Fruit fly (Drosophila melanogaster) whole organism, embryonic: Measurements from ENCODE around the gene CG6923.

Experiments
- CG10147 ChIP-seq: fragments of 200-800 bp; sonication (Bioruptor generic); optimal IDR thresholded peaks from 2 replicates; lab custom pipeline; 2019; ENCODE audit warnings: missing biosample characterization, mild to moderate bottlenecking, missing genetic modification characterization, moderate library complexity
- CG10543 ChIP-seq: fragments of 200-800 bp; sonication (Bioruptor generic); optimal IDR thresholded peaks from 3 replicates; lab custom pipeline; 2017; ENCODE audit warnings: missing biosample characterization, mild to moderate bottlenecking, missing genetic modification characterization, moderate library complexity
- CG11085 ChIP-seq: fragments of 200-800 bp; sonication (Bioruptor generic); IDR thresholded peaks from 2 replicates; pipeline ENCODE4 v1.3.6; 2022; ENCODE audit warnings: missing biosample characterization, missing genetic modification characterization
- CG11247 ChIP-seq: fragments of 200-800 bp; sonication (Bioruptor generic); IDR thresholded peaks from 2 replicates; pipeline ENCODE4 v1.3.6; 2022; ENCODE audit warnings: missing biosample characterization, missing genetic modification characterization
- CG12236 ChIP-seq: fragments of 200-800 bp; sonication (Bioruptor generic); optimal IDR thresholded peaks from 2 replicates; lab custom pipeline; 2016; ENCODE audit warnings: missing biosample characterization, missing genetic modification characterization
- CG17328 ChIP-seq: fragments of 200-800 bp; sonication (Bioruptor generic); IDR thresholded peaks from 2 replicates; pipeline ENCODE4 v1.3.6; 2022; ENCODE audit warnings: missing biosample characterization, missing genetic modification characterization
- CG17829 ChIP-seq: fragments of 200-800 bp; optimal IDR thresholded peaks from 2 replicates; lab custom pipeline; 2019; ENCODE audit warnings: missing biosample characterization, mild to moderate bottlenecking, missing genetic modification characterization, moderate library complexity
- CG17912 ChIP-seq: fragments of 200-800 bp; sonication (Bioruptor generic); optimal IDR thresholded peaks from 2 replicates; lab custom pipeline; 2018; ENCODE audit warnings: missing biosample characterization, mild to moderate bottlenecking, missing genetic modification characterization
- CG18011 ChIP-seq: fragments of 200-800 bp; sonication (Bioruptor generic); optimal IDR thresholded peaks from 2 replicates; lab custom pipeline; 2017; ENCODE audit warnings: missing biosample characterization, missing genetic modification characterization, mild to moderate bottlenecking, moderate library complexity, missing genotype
- CG2678 ChIP-seq: fragments of 200-800 bp; sonication (Bioruptor generic); optimal IDR thresholded peaks from 3 replicates; lab custom pipeline; 2019; ENCODE audit warnings: missing biosample characterization, mild to moderate bottlenecking, missing genetic modification characterization, moderate library complexity
- CG33213 ChIP-seq: fragments of 200-800 bp; sonication (Bioruptor generic); optimal IDR thresholded peaks from 3 replicates; lab custom pipeline; 2016; ENCODE audit warnings: missing biosample characterization, missing genetic modification characterization
- CG5245 ChIP-seq: fragments of 200-800 bp; sonication (Bioruptor generic); optimal IDR thresholded peaks from 3 replicates; lab custom pipeline; 2016; ENCODE audit warnings: missing biosample characterization, missing genetic modification characterization
- CG6254 ChIP-seq: fragments of 200-800 bp; sonication (Bioruptor generic); optimal IDR thresholded peaks from 3 replicates; lab custom pipeline; 2017; ENCODE audit warnings: mild to moderate bottlenecking, missing biosample characterization, missing genetic modification reagents, missing genetic modification characterization
- CG6765 ChIP-seq: fragments of 200-800 bp; sonication (Bioruptor generic); optimal IDR thresholded peaks from 3 replicates; lab custom pipeline; 2017; ENCODE audit warnings: missing biosample characterization, mild to moderate bottlenecking, missing genetic modification characterization
- CG7271 ChIP-seq: fragments of 200-800 bp; sonication (Bioruptor generic); optimal IDR thresholded peaks from 2 replicates; lab custom pipeline; 2018; ENCODE audit warnings: missing biosample characterization, mild to moderate bottlenecking, missing genetic modification characterization, moderate library complexity
- CG7987 ChIP-seq: fragments of 200-800 bp; sonication (Bioruptor generic); optimal IDR thresholded peaks from 2 replicates; lab custom pipeline; 2018; ENCODE audit warnings: missing biosample characterization, mild to moderate bottlenecking, missing genetic modification characterization, moderate library complexity
- CG8388 ChIP-seq: fragments of 200-800 bp; sonication (Bioruptor generic); optimal IDR thresholded peaks from 2 replicates; lab custom pipeline; 2019; ENCODE audit warnings: missing biosample characterization, mild to moderate bottlenecking, missing genetic modification characterization, moderate library complexity
- Dad ChIP-seq: fragments of 200-800 bp; sonication (Bioruptor generic); optimal IDR thresholded peaks from 3 replicates; lab custom pipeline; 2016; ENCODE audit warnings: missing biosample characterization, missing genetic modification characterization
- Dbx ChIP-seq: fragments of 200-800 bp; sonication (Bioruptor generic); IDR thresholded peaks from 3 replicates; pipeline ENCODE4 v1.3.6; 2022; ENCODE audit warnings: missing biosample characterization, missing genetic modification characterization
- Dll ChIP-seq: fragments of 200-800 bp; sonication (Bioruptor generic); IDR thresholded peaks from 4 replicates; pipeline ENCODE4 v1.3.6; 2022; ENCODE audit warnings: missing biosample characterization, missing genetic modification characterization; ENCODE audit not compliant: partially characterized antibody
- E2f2 ChIP-seq: fragments of 200-800 bp; sonication (Bioruptor generic); IDR thresholded peaks from 2 replicates; pipeline ENCODE4 v1.3.6; 2022; ENCODE audit warnings: missing biosample characterization, missing genetic modification characterization
- Lhr ChIP-seq: fragments of 200-800 bp; sonication (Bioruptor generic); optimal IDR thresholded peaks from 3 replicates; lab custom pipeline; 2017; ENCODE audit warnings: mild to moderate bottlenecking, missing biosample characterization, missing genetic modification reagents, missing genetic modification characterization
- Mad ChIP-seq: fragments of 200-800 bp; sonication (Bioruptor generic); optimal IDR thresholded peaks from 2 replicates; lab custom pipeline; 2016; ENCODE audit warnings: missing biosample characterization, missing genetic modification characterization
- Max ChIP-seq: fragments of 200-800 bp; sonication (Bioruptor generic); optimal IDR thresholded peaks from 2 replicates; lab custom pipeline; 2016; ENCODE audit warnings: missing biosample characterization, mild to moderate bottlenecking, missing genetic modification characterization
- Opbp ChIP-seq: fragments of 200-800 bp; sonication (Bioruptor generic); IDR thresholded peaks from 3 replicates; pipeline ENCODE4 v1.3.6; 2022; ENCODE audit warnings: missing biosample characterization, missing genetic modification characterization; ENCODE audit not compliant: partially characterized antibody
- Spps ChIP-seq: fragments of 200-800 bp; sonication (Bioruptor generic); optimal IDR thresholded peaks from 2 replicates; lab custom pipeline; 2018; ENCODE audit warnings: missing biosample characterization, mild to moderate bottlenecking, missing genetic modification characterization
- Ssrp ChIP-seq: fragments of 200-800 bp; sonication (Bioruptor generic); optimal IDR thresholded peaks from 2 replicates; lab custom pipeline; 2018; ENCODE audit warnings: missing biosample characterization, mild to moderate bottlenecking, missing genetic modification characterization, moderate library complexity
- Taf1 ChIP-seq: fragments of 200-800 bp; sonication (Bioruptor generic); IDR thresholded peaks from 2 replicates; pipeline ENCODE4 v1.3.6; 2022; ENCODE audit warnings: missing biosample characterization, missing genetic modification characterization
- ab ChIP-seq: fragments of 200-800 bp; sonication (Bioruptor generic); optimal IDR thresholded peaks from 2 replicates; lab custom pipeline; 2016; ENCODE audit warnings: missing biosample characterization, missing genetic modification characterization
- abd-A ChIP-seq: fragments of 200-800 bp; sonication (Bioruptor generic); optimal IDR thresholded peaks from 3 replicates; lab custom pipeline; 2019; ENCODE audit warnings: missing biosample characterization, mild to moderate bottlenecking, missing genetic modification characterization, moderate library complexity
- bbx ChIP-seq: fragments of 200-800 bp; sonication (Bioruptor generic); IDR thresholded peaks from 2 replicates; pipeline ENCODE4 v1.3.6; 2022; ENCODE audit warnings: missing biosample characterization, missing genetic modification characterization; ENCODE audit not compliant: partially characterized antibody
- bigmax ChIP-seq: fragments of 200-800 bp; sonication (Bioruptor generic); optimal IDR thresholded peaks from 2 replicates; lab custom pipeline; 2018; ENCODE audit warnings: missing biosample characterization, mild to moderate bottlenecking, missing genetic modification characterization
- dmrt99B ChIP-seq: fragments of 200-800 bp; sonication (Bioruptor generic); optimal IDR thresholded peaks from 2 replicates; lab custom pipeline; 2018; ENCODE audit warnings: missing biosample characterization, mild to moderate bottlenecking, missing genetic modification characterization, moderate library complexity
- en ChIP-seq: fragments of 200-800 bp; sonication (Bioruptor generic); optimal IDR thresholded peaks from 2 replicates; lab custom pipeline; 2016; ENCODE audit warnings: missing biosample characterization, missing genetic modification characterization
- fd96Cb ChIP-seq: fragments of 200-800 bp; sonication (Bioruptor generic); optimal IDR thresholded peaks from 2 replicates; lab custom pipeline; 2018; ENCODE audit warnings: missing biosample characterization, mild to moderate bottlenecking, missing genetic modification characterization, moderate library complexity
- gcm ChIP-seq: fragments of 200-800 bp; sonication (Bioruptor generic); optimal IDR thresholded peaks from 2 replicates; lab custom pipeline; 2019; ENCODE audit warnings: missing biosample characterization, mild to moderate bottlenecking, missing genetic modification characterization, moderate library complexity
- grau ChIP-seq: fragments of 200-800 bp; optimal IDR thresholded peaks from 3 replicates; lab custom pipeline; 2019; ENCODE audit warnings: missing biosample characterization, mild to moderate bottlenecking, missing genetic modification characterization, moderate library complexity
- gt ChIP-seq: fragments of 200-800 bp; sonication (Bioruptor generic); IDR thresholded peaks from 2 replicates; pipeline ENCODE4 v1.3.6; 2022; ENCODE audit warnings: missing biosample characterization, missing genetic modification characterization
- jumu ChIP-seq: fragments of 200-800 bp; sonication (Bioruptor generic); optimal IDR thresholded peaks from 3 replicates; lab custom pipeline; 2016; ENCODE audit warnings: missing biosample characterization, missing genetic modification characterization
- nerfin-2 ChIP-seq: fragments of 200-800 bp; sonication (Bioruptor generic); IDR thresholded peaks from 2 replicates; pipeline ENCODE4 v1.3.6; 2022; ENCODE audit warnings: missing biosample characterization, missing genetic modification characterization; ENCODE audit not compliant: partially characterized antibody
- onecut ChIP-seq: fragments of 200-800 bp; sonication (Bioruptor generic); IDR thresholded peaks from 2 replicates; pipeline ENCODE4 v1.3.6; 2022; ENCODE audit warnings: missing biosample characterization, missing genetic modification characterization
- p53 ChIP-seq: fragments of 200-800 bp; sonication (Bioruptor generic); optimal IDR thresholded peaks from 2 replicates; lab custom pipeline; 2016; ENCODE audit warnings: missing biosample characterization, missing genetic modification characterization
- pfk ChIP-seq: fragments of 200-800 bp; sonication (Bioruptor generic); optimal IDR thresholded peaks from 2 replicates; lab custom pipeline; 2018; ENCODE audit warnings: missing biosample characterization, mild to moderate bottlenecking, missing genetic modification characterization, moderate library complexity
- pros ChIP-seq: fragments of 200-800 bp; sonication (Bioruptor generic); optimal IDR thresholded peaks from 3 replicates; lab custom pipeline; 2019; ENCODE audit warnings: missing biosample characterization, mild to moderate bottlenecking, missing genetic modification characterization, moderate library complexity
- salm ChIP-seq: fragments of 200-800 bp; sonication (Bioruptor generic); optimal IDR thresholded peaks from 2 replicates; lab custom pipeline; 2018; ENCODE audit warnings: missing biosample characterization, mild to moderate bottlenecking, missing genetic modification characterization
- slou ChIP-seq: fragments of 200-800 bp; sonication (Bioruptor generic); optimal IDR thresholded peaks from 3 replicates; lab custom pipeline; 2016; ENCODE audit warnings: missing biosample characterization, missing genetic modification characterization
- slp2 ChIP-seq: fragments of 200-800 bp; sonication (Bioruptor generic); optimal IDR thresholded peaks from 2 replicates; lab custom pipeline; 2016; ENCODE audit warnings: missing biosample characterization, missing genetic modification characterization
- sob ChIP-seq: fragments of 200-800 bp; sonication (Bioruptor generic); IDR thresholded peaks from 2 replicates; pipeline ENCODE4 v1.3.6; 2022; ENCODE audit warnings: missing biosample characterization, missing genetic modification characterization
- vnd ChIP-seq: fragments of 200-800 bp; sonication (Bioruptor generic); IDR thresholded peaks from 3 replicates; pipeline ENCODE4 v1.3.6; 2022; ENCODE audit warnings: missing biosample characterization, missing genetic modification characterization; ENCODE audit not compliant: partially characterized antibody

CG6923 gene

dm6 chr3R:11779357-11780018 lies 29.7 kb upstream of the CG6923 start (continued):
- TF ChIP-seq Opbp, result no peak
- peak; percentile 84 for TF ChIP-seq Spps (tag; lab: Kevin White, UChicago)
- peak; percentile 22 for TF ChIP-seq ab (GFP tag; lab: Kevin White, UChicago)
- TF ChIP-seq Mad (GFP tag; lab: Kevin White, UChicago), result peak; percentile 56
- no peak for TF ChIP-seq bbx (GFP tag; lab: Robert Waterston, UW)
- peak; percentile 75 for TF ChIP-seq CG17328 (GFP tag; lab: Robert Waterston, UW)
- TF ChIP-seq CG2678 (tag; lab: Kevin White, UChicago), result peak; percentile 78
- peak; percentile 65 for TF ChIP-seq onecut (GFP tag; lab: Robert Waterston, UW)
- peak; percentile 74 for TF ChIP-seq dmrt99B (tag; lab: Kevin White, UChicago)
- peak; percentile 78 for TF ChIP-seq salm
- TF ChIP-seq CG7987, result no peak
- TF ChIP-seq pfk (GFP tag; lab: Kevin White, UChicago), result peak; percentile 50
- TF ChIP-seq sob, result no peak
- peak; percentile 71 for TF ChIP-seq CG17829 (tag; lab: Kevin White, UChicago)
- TF ChIP-seq bigmax, result no peak
- no peak for TF ChIP-seq nerfin-2 (GFP tag; lab: Robert Waterston, UW)
- TF ChIP-seq CG8388 (GFP tag; lab: Kevin White, UChicago), result peak; percentile 85
- TF ChIP-seq gcm, result peak; percentile 70
- TF ChIP-seq gt, result no peak
- TF ChIP-seq CG5245, result peak; percentile 50
- no peak for TF ChIP-seq p53
- peak; percentile 10; the same call in 1 of the 2 replicates for TF ChIP-seq E2f2 (GFP tag; lab: Robert Waterston, UW)
- TF ChIP-seq Dbx, result no peak
- peak; percentile 91 for TF ChIP-seq Ssrp (tag; lab: Kevin White, UChicago)
- no peak for TF ChIP-seq slou (GFP tag; lab: Kevin White, UChicago)
- TF ChIP-seq slp2 (GFP tag; lab: Kevin White, UChicago), result peak; percentile 58
- TF ChIP-seq en, result peak; percentile 39
- no peak for TF ChIP-seq CG17912 (GFP tag; lab: Kevin White, UChicago)
- TF ChIP-seq Lhr (GFP tag; lab: Kevin White, UChicago), result peak; percentile 74
- no peak for TF ChIP-seq Taf1 (GFP tag; lab: Robert Waterston, UW)
- no peak for TF ChIP-seq vnd (GFP tag; lab: Robert Waterston, UW)
- TF ChIP-seq Dll (GFP tag; lab: Robert Waterston, UW), result no peak
- peak; percentile 72 for TF ChIP-seq Max (GFP tag; lab: Kevin White, UChicago)
- no peak for TF ChIP-seq CG11247
- peak; percentile 92 for TF ChIP-seq fd96Cb (tag; lab: Kevin White, UChicago)
- peak; percentile 46 for TF ChIP-seq CG12236 (GFP tag; lab: Kevin White, UChicago)
- peak; percentile 65 for TF ChIP-seq pros (GFP tag; lab: Kevin White, UChicago)
- TF ChIP-seq Dad (GFP tag; lab: Kevin White, UChicago), result no peak
- no peak for TF ChIP-seq CG18011 (GFP tag; lab: Kevin White, UChicago)
- TF ChIP-seq CG33213, result peak; percentile 48
- peak; percentile 28 for TF ChIP-seq jumu (GFP tag; lab: Kevin White, UChicago)
- TF ChIP-seq abd-A, result no peak
- TF ChIP-seq CG6254, result peak; percentile 75
- TF ChIP-seq CG10147, result peak; percentile 39
- TF ChIP-seq CG6765, result no peak
- peak; percentile 80 for TF ChIP-seq grau (tag; lab: Kevin White, UChicago)
- no peak for TF ChIP-seq CG7271 (tag; lab: Kevin White, UChicago)
- no peak for TF ChIP-seq CG10543 (GFP tag; lab: Kevin White, UChicago)
- TF ChIP-seq CG11085 (GFP tag; lab: Robert Waterston, UW), result no peak
